Fruit fly (Drosophila melanogaster): Measurements from ENCODE around the gene CG44325.

CG44325 gene

DNA sequence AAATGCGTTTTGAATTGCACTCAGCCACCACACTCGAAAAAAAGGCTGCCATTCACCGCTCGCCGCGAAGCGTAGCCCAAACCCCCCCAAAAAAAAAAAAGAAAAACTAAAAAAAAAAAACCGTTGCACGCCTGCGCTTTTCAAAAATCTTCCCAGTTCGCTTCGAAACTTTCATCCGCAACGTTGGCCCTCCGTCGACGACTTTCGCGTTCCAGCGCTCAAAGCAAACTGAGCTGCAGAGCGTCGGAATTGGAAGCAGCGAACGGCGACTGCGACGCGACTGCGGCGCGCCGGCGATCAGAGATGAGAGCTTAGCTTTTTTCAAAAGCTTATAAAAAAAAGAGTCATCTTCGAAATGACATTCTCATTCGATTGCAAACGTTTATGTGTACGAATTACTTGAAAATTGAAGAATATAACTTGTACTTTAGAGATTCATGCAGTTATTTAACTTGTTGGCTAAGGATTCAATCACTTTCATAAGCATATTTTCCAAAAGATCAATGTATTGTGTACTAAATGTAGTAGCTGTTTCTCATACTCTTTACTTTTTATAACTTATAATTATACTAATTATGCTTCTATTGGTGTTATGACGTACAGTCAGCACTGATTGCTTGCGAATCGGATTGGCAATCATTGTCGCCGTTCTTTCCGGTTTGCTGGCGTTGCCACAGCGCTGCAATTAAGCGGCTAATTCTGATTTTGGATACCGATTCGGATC, 10.4 kb downstream of the CG44325 start, which contains the start of gene CG15365 (continued):
- TF ChIP-seq CG9932 (GFP tag; IDR thresholded peaks at IDR 0.05) (0 out of 2 replicates have a peak, but pooled peaks have one; percentile 21), stc (GFP tag; IDR thresholded peaks at IDR 0.05) (no peak), CG9215 (GFP tag; IDR thresholded peaks at IDR 0.05) (no peak), CG14667 (GFP tag; IDR thresholded peaks at IDR 0.05) (no peak), pho (GFP tag; optimal IDR thresholded peaks at IDR 0.05) (no peak), nom (GFP tag; optimal IDR thresholded peaks at IDR 0.05) (peak; percentile 15), eve (GFP tag; optimal IDR thresholded peaks at IDR 0.05) (no peak), lmd (GFP tag; IDR thresholded peaks at IDR 0.05) (no peak), Opbp (GFP tag; IDR thresholded peaks at IDR 0.05; ENCODE audit: partially characterized antibody) (no peak), pzg (GFP tag; optimal IDR thresholded peaks at IDR 0.05) (no peak), CG6683 (GFP tag; optimal IDR thresholded peaks at IDR 0.05) (no peak), aop (GFP tag; IDR thresholded peaks at IDR 0.05) (no peak), h (optimal IDR thresholded peaks at IDR 0.05) (no peak), CG42726 (GFP tag; IDR thresholded peaks at IDR 0.05; ENCODE audit: partially characterized antibody) (0 out of 2 replicates have a peak, but pooled peaks have one; percentile 17), vnd (GFP tag; IDR thresholded peaks at IDR 0.05; ENCODE audit: partially characterized antibody) (no peak), Drgx (GFP tag; IDR thresholded peaks at IDR 0.05) (peak; percentile 47; the same call in 1 of the 2 replicates), CG15601 (tag; optimal IDR thresholded peaks at IDR 0.05) (no peak), CG2199 (GFP tag; IDR thresholded peaks at IDR 0.05) (no peak), CoRest (tag; optimal IDR thresholded peaks at IDR 0.05) (no peak), Sox100B (GFP tag; optimal IDR thresholded peaks at IDR 0.05) (no peak), CG11504 (tag; optimal IDR thresholded peaks at IDR 0.05) (no peak), CG7357 (GFP tag; IDR thresholded peaks at IDR 0.05) (no peak), CG10543 (GFP tag; optimal IDR thresholded peaks at IDR 0.05) (no peak), vvl (GFP tag; IDR thresholded peaks at IDR 0.05) (peak; percentile 21; the same call in 1 of the 2 replicates), CG12219 (GFP tag; optimal IDR thresholded peaks at IDR 0.05) (no peak), bowl (GFP tag; IDR thresholded peaks at IDR 0.05) (no peak; the same call in 1 of the 2 replicates), Camta (GFP tag; optimal IDR thresholded peaks at IDR 0.05) (no peak), CG10274 (GFP tag; optimal IDR thresholded peaks at IDR 0.05) (no peak), CG10654 (GFP tag; optimal IDR thresholded peaks at IDR 0.05) (no peak), CG5245 (GFP tag; optimal IDR thresholded peaks at IDR 0.05) (no peak), CG6175 (GFP tag; IDR thresholded peaks at IDR 0.05) (no peak), bigmax (GFP tag; optimal IDR thresholded peaks at IDR 0.05) (no peak), HmgZ (tag; optimal IDR thresholded peaks at IDR 0.05) (no peak), Side (GFP tag; optimal IDR thresholded peaks at IDR 0.05) (no peak), Ada2b (GFP tag; IDR thresholded peaks at IDR 0.05) (no peak), CG11695 (GFP tag; IDR thresholded peaks at IDR 0.05) (no peak), repo (GFP tag; optimal IDR thresholded peaks at IDR 0.05) (no peak), Chrac-16 (GFP tag; optimal IDR thresholded peaks at IDR 0.05) (no peak), Six4 (GFP tag; optimal IDR thresholded peaks at IDR 0.05) (no peak), gcm2 (GFP tag; optimal IDR thresholded peaks at IDR 0.05) (no peak), z (GFP tag; IDR thresholded peaks at IDR 0.05) (no peak), CG12659 (GFP tag; optimal IDR thresholded peaks at IDR 0.05) (no peak), tup (GFP tag; optimal IDR thresholded peaks at IDR 0.05) (no peak), Xbp1 (GFP tag; optimal IDR thresholded peaks at IDR 0.05) (no peak), CG3407 (GFP tag; optimal IDR thresholded peaks at IDR 0.05) (no peak), CG11723 (GFP tag; optimal IDR thresholded peaks at IDR 0.05) (no peak), lab (GFP tag; optimal IDR thresholded peaks at IDR 0.05) (no peak), Bdp1 (GFP tag; optimal IDR thresholded peaks at IDR 0.05) (no peak), Aef1 (GFP tag; IDR thresholded peaks at IDR 0.05) (no peak), HmgD (GFP tag; optimal IDR thresholded peaks at IDR 0.05) (no peak), CG12942 (GFP tag; optimal IDR thresholded peaks at IDR 0.05) (no peak)

Data from whole organism, embryonic.